Fruit fly (Drosophila melanogaster): ENCODE data around the gene CG42564.

Gene CG42564

dm6 chr3R:6419103-6419502 lies 44.8 kb downstream of the CG42564 start (continued):
- TF ChIP-seq chinmo (GFP tag; IDR thresholded peaks at IDR 0.05; ENCODE audit: partially characterized antibody) (0 out of 4 replicates have a peak, but pooled peaks have one; percentile 64), scrt (GFP tag; optimal IDR thresholded peaks at IDR 0.05) (peak; percentile 6), CG4424 (GFP tag; optimal IDR thresholded peaks at IDR 0.05) (no peak), Vsx1 (GFP tag; optimal IDR thresholded peaks at IDR 0.05) (no peak), CG10654 (GFP tag; optimal IDR thresholded peaks at IDR 0.05) (no peak), cwo (GFP tag; optimal IDR thresholded peaks at IDR 0.05) (peak; percentile 87), gcm (GFP tag; optimal IDR thresholded peaks at IDR 0.05) (no peak), CG7372 (GFP tag; IDR thresholded peaks at IDR 0.05) (no peak), croc (GFP tag; conservative IDR thresholded peaks at IDR 0.05) (no peak), sens (GFP tag) (peak; percentile 22), bbx (GFP tag; IDR thresholded peaks at IDR 0.05; ENCODE audit: partially characterized antibody) (no peak), Fer2 (tag; optimal IDR thresholded peaks at IDR 0.05) (no peak), Med (GFP tag) (peak; percentile 61), CG14050 (GFP tag; IDR thresholded peaks at IDR 0.05) (no peak), da (GFP tag; optimal IDR thresholded peaks at IDR 0.05) (no peak), Gug (GFP tag; IDR thresholded peaks at IDR 0.05) (no peak), her (GFP tag; optimal IDR thresholded peaks at IDR 0.05) (no peak), dysf (GFP tag; IDR thresholded peaks at IDR 0.05) (0 out of 3 replicates have a peak, but pooled peaks have one; percentile 10), tna (GFP tag; IDR thresholded peaks at IDR 0.05; ENCODE audit: partially characterized antibody) (no peak), CG18599 (GFP tag; optimal IDR thresholded peaks at IDR 0.05) (peak; percentile 24), jing (GFP tag; optimal IDR thresholded peaks at IDR 0.05) (no peak), CTCF (GFP tag; optimal IDR thresholded peaks at IDR 0.05) (no peak), Dbx (GFP tag; IDR thresholded peaks at IDR 0.05) (no peak), CG11456 (GFP tag; IDR thresholded peaks at IDR 0.05) (peak; percentile 24; the same call in 1 of the 3 replicates), fu2 (GFP tag; optimal IDR thresholded peaks at IDR 0.05) (no peak), kni (GFP tag; optimal IDR thresholded peaks at IDR 0.05) (no peak), Neu2 (GFP tag; optimal IDR thresholded peaks at IDR 0.05; ENCODE audit: borderline replicate concordance) (no peak)

DNA sequence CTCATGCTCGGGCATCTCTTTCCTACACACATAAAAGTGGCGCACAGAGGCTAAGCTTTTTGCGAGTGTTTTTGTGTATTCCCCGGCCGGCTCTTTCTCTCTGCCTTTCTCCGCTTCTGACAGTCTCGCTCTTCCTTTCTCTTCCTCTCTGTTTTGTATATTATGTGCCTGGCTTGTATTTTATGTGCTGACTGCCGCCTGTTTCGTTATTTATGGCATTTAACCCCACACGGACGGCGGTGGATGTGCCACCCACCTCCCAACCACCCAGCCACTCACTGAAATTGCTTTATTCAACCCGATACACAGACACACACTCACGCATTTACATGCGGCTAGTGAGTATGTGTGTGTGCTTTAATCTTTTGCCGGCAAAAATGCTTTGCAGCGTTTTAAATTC lies 45.7 kb downstream of the CG42564 start:
- TF ChIP-seq CG12769 (tag; optimal IDR thresholded peaks at IDR 0.05) = peak; percentile 60
- no peak for TF ChIP-seq Meics (GFP tag; optimal IDR thresholded peaks at IDR 0.05)
- no peak for TF ChIP-seq nerfin-2 (GFP tag; IDR thresholded peaks at IDR 0.05; ENCODE audit: partially characterized antibody)
- peak; percentile 21; the same call in 1 of the 3 replicates for TF ChIP-seq row (GFP tag; IDR thresholded peaks at IDR 0.05)
- TF ChIP-seq sug (tag; optimal IDR thresholded peaks at IDR 0.05) = peak; percentile 21
- TF ChIP-seq sc (optimal IDR thresholded peaks at IDR 0.05) = no peak
- no peak for TF ChIP-seq sc (GFP tag; optimal IDR thresholded peaks at IDR 0.05)
- TF ChIP-seq ac (GFP tag; optimal IDR thresholded peaks at IDR 0.05) = no peak
- peak; percentile 79 for TF ChIP-seq nerfin-1 (tag; optimal IDR thresholded peaks at IDR 0.05)
- peak; percentile 23 for TF ChIP-seq mirr (GFP tag; optimal IDR thresholded peaks at IDR 0.05)
- peak; percentile 81 for TF ChIP-seq CG32767 (GFP tag; IDR thresholded peaks at IDR 0.05)
- TF ChIP-seq CG2120 (GFP tag; optimal IDR thresholded peaks at IDR 0.05) = no peak
- peak; percentile 72 for TF ChIP-seq Hey (tag; optimal IDR thresholded peaks at IDR 0.05)
- TF ChIP-seq sd (tag; optimal IDR thresholded peaks at IDR 0.05) = peak; percentile 62
- TF ChIP-seq cg (GFP tag; optimal IDR thresholded peaks at IDR 0.05) = peak; percentile 71
- no peak for TF ChIP-seq CG9797 (GFP tag; optimal IDR thresholded peaks at IDR 0.05)
- TF ChIP-seq mam (GFP tag; optimal IDR thresholded peaks at IDR 0.05) = no peak
- peak; percentile 82 for TF ChIP-seq Med (GFP tag)
- 0 out of 2 replicates have a peak, but pooled peaks have one; percentile 17 for TF ChIP-seq Drgx (GFP tag; IDR thresholded peaks at IDR 0.05)
- TF ChIP-seq PHDP (tag; optimal IDR thresholded peaks at IDR 0.05) = no peak
- no peak for TF ChIP-seq CG1602 (GFP tag; optimal IDR thresholded peaks at IDR 0.05)
- TF ChIP-seq CG12744 (GFP tag; optimal IDR thresholded peaks at IDR 0.05) = no peak
- TF ChIP-seq CG32532 (GFP tag; IDR thresholded peaks at IDR 0.05) = 0 out of 2 replicates have a peak, but pooled peaks have one; percentile 12
- TF ChIP-seq CG13287 (GFP tag; IDR thresholded peaks at IDR 0.05; ENCODE audit: partially characterized antibody) = no peak
- TF ChIP-seq crol (GFP tag; IDR thresholded peaks at IDR 0.05) = peak; percentile 40
- TF ChIP-seq CG16863 (GFP tag; optimal IDR thresholded peaks at IDR 0.05) = no peak
- TF ChIP-seq CG12942 (GFP tag; optimal IDR thresholded peaks at IDR 0.05) = no peak

Measured in whole organism, embryonic.